Worm (Caenorhabditis elegans) whole organism, L2 larva: Measurements from ENCODE around the gene acer-1.

Source experiments
- C34F6.9 ChIP-seq: fragments of 150-350 bp; optimal IDR thresholded peaks from 2 replicates; lab custom pipeline; 2014; ENCODE audit warnings: missing biosample characterization, missing genetic modification characterization
- F13H6.1 ChIP-seq: sonication (generic microtip); optimal IDR thresholded peaks from 2 replicates; lab custom pipeline; 2016; ENCODE audit warnings: missing genetic modification characterization, missing compliant biosample characterization
- R02D3.7 ChIP-seq: fragments of 150-350 bp; optimal IDR thresholded peaks from 2 replicates; lab custom pipeline; 2014; ENCODE audit warnings: missing biosample characterization, missing genetic modification characterization
- Y55F3AM.14 ChIP-seq: fragments of 200-800 bp; sonication (Bioruptor generic); optimal IDR thresholded peaks from 2 replicates; lab custom pipeline; 2018; ENCODE audit warnings: mild to moderate bottlenecking, missing genetic modification characterization, missing compliant biosample characterization
- ZK546.5 ChIP-seq: sonication (generic microtip); optimal IDR thresholded peaks from 2 replicates; lab custom pipeline; 2017; ENCODE audit warnings: missing biosample characterization, missing genetic modification characterization
- ama-1 ChIP-seq: fragments of 150-350 bp; optimal IDR thresholded peaks from 2 replicates; lab custom pipeline; 2018; ENCODE audit warnings: inconsistent platforms
- blmp-1 ChIP-seq: sonication (generic microtip); optimal IDR thresholded peaks from 2 replicates; lab custom pipeline; 2017; ENCODE audit warnings: missing genetic modification characterization, mild to moderate bottlenecking, missing compliant biosample characterization, antibody characterized with exemption, moderate library complexity; ENCODE audit not compliant: insufficient read depth
- ceh-82 ChIP-seq: fragments of 150-350 bp; optimal IDR thresholded peaks from 2 replicates; lab custom pipeline; 2014; ENCODE audit warnings: missing biosample characterization, missing genetic modification characterization
- crh-2 ChIP-seq: sonication (generic microtip); optimal IDR thresholded peaks from 2 replicates; lab custom pipeline; 2017; ENCODE audit warnings: missing biosample characterization, missing genetic modification characterization
- dmd-4 ChIP-seq: sonication (generic microtip); optimal IDR thresholded peaks from 2 replicates; lab custom pipeline; 2017; ENCODE audit warnings: missing biosample characterization, missing genetic modification characterization
- egl-27 ChIP-seq: sonication (generic microtip); optimal IDR thresholded peaks from 3 replicates; lab custom pipeline; 2017; ENCODE audit warnings: missing biosample characterization, missing genetic modification reagents, missing genetic modification characterization
- elt-3 ChIP-seq: sonication (generic microtip); optimal IDR thresholded peaks from 2 replicates; lab custom pipeline; 2017; ENCODE audit warnings: missing biosample characterization, missing genetic modification characterization
- fos-1 ChIP-seq: fragments of 150-350 bp; optimal IDR thresholded peaks from 2 replicates; lab custom pipeline; 2014; ENCODE audit warnings: missing biosample characterization, missing genetic modification characterization
- gmeb-1 ChIP-seq: fragments of 150-350 bp; optimal IDR thresholded peaks from 2 replicates; lab custom pipeline; 2014; ENCODE audit warnings: missing biosample characterization, missing genetic modification characterization
- lin-13 ChIP-seq: fragments of 150-350 bp; optimal IDR thresholded peaks from 2 replicates; lab custom pipeline; 2014; ENCODE audit warnings: missing biosample characterization, missing genetic modification reagents, missing genetic modification characterization
- lsy-2 ChIP-seq, 2 experiments: fragments of 150-350 bp in 1 of 2; sonication (generic microtip) in 1 of 2; optimal IDR thresholded peaks; 2 replicates each; lab custom pipeline; 2014 to 2017; ENCODE audit warnings: missing biosample characterization in 2 of 2, missing genetic modification characterization in 2 of 2
- mdl-1 ChIP-seq, 2 experiments: fragments of 150-350 bp in 1 of 2; sonication (generic microtip) in 1 of 2; optimal IDR thresholded peaks; 2 replicates each; lab custom pipeline; 2017; ENCODE audit warnings: missing biosample characterization in 2 of 2, missing genetic modification characterization in 2 of 2
- nhr-10 ChIP-seq: sonication (generic microtip); optimal IDR thresholded peaks from 2 replicates; lab custom pipeline; 2017; ENCODE audit warnings: missing biosample characterization, missing genetic modification characterization
- nhr-11 ChIP-seq: fragments of 150-350 bp; optimal IDR thresholded peaks from 2 replicates; lab custom pipeline; 2014; ENCODE audit warnings: missing biosample characterization, missing genetic modification characterization
- nhr-12 ChIP-seq: fragments of 150-350 bp; optimal IDR thresholded peaks from 2 replicates; lab custom pipeline; 2014; ENCODE audit warnings: missing biosample characterization, missing genetic modification characterization
- nhr-129 ChIP-seq: fragments of 150-350 bp; optimal IDR thresholded peaks from 2 replicates; lab custom pipeline; 2014; ENCODE audit warnings: missing biosample characterization, missing genetic modification characterization
- nhr-21 ChIP-seq: fragments of 150-350 bp; optimal IDR thresholded peaks from 2 replicates; lab custom pipeline; 2014; ENCODE audit warnings: missing biosample characterization, missing genetic modification characterization
- nhr-23 ChIP-seq: fragments of 150-350 bp; optimal IDR thresholded peaks from 2 replicates; lab custom pipeline; 2014; ENCODE audit warnings: missing biosample characterization, missing genetic modification reagents, missing genetic modification characterization
- nhr-237 ChIP-seq: fragments of 150-350 bp; optimal IDR thresholded peaks from 2 replicates; lab custom pipeline; 2014; ENCODE audit warnings: missing biosample characterization, missing genetic modification characterization
- nhr-25 ChIP-seq: fragments of 150-350 bp; sonication (generic microtip); optimal IDR thresholded peaks from 3 replicates; lab custom pipeline; 2014; ENCODE audit warnings: missing biosample characterization, missing genetic modification characterization
- nhr-6 ChIP-seq: fragments of 150-350 bp; optimal IDR thresholded peaks from 2 replicates; lab custom pipeline; 2014; ENCODE audit warnings: missing biosample characterization, missing genetic modification characterization
- nhr-77 ChIP-seq: fragments of 150-350 bp; optimal IDR thresholded peaks from 2 replicates; lab custom pipeline; 2014; ENCODE audit warnings: missing biosample characterization, missing genetic modification characterization
- sem-4 ChIP-seq: fragments of 150-350 bp; optimal IDR thresholded peaks from 2 replicates; lab custom pipeline; 2014; ENCODE audit warnings: missing biosample characterization, missing genetic modification reagents, missing genetic modification characterization
- sma-3 ChIP-seq: sonication (generic microtip); optimal IDR thresholded peaks from 2 replicates; lab custom pipeline; 2016; ENCODE audit warnings: missing genetic modification reagents, missing genetic modification characterization, missing compliant biosample characterization
- sma-9 ChIP-seq, 2 experiments: fragments of 150-350 bp in 1 of 2; sonication (generic microtip) in 1 of 2; optimal IDR thresholded peaks; 2 replicates each; lab custom pipeline; 2014 to 2016; ENCODE audit warnings: missing genetic modification characterization in 2 of 2, mild to moderate bottlenecking in 1 of 2, missing biosample characterization in 1 of 2, missing compliant biosample characterization in 1 of 2, missing genetic modification reagents in 1 of 2, moderate library complexity in 1 of 2
- unc-39 ChIP-seq: fragments of 150-350 bp; optimal IDR thresholded peaks from 2 replicates; lab custom pipeline; 2014; ENCODE audit warnings: missing biosample characterization, missing genetic modification characterization
- unc-62 ChIP-seq: fragments of 150-350 bp; optimal IDR thresholded peaks from 2 replicates; lab custom pipeline; 2014; ENCODE audit warnings: missing biosample characterization, missing genetic modification reagents, missing genetic modification characterization
- zag-1 ChIP-seq: fragments of 150-350 bp; optimal IDR thresholded peaks from 2 replicates; lab custom pipeline; 2014; ENCODE audit warnings: missing biosample characterization, missing genetic modification characterization
- ztf-4 ChIP-seq: fragments of 150-350 bp; optimal IDR thresholded peaks from 2 replicates; lab custom pipeline; 2014; ENCODE audit warnings: missing biosample characterization, missing genetic modification characterization

The acer-1 gene

DNA sequence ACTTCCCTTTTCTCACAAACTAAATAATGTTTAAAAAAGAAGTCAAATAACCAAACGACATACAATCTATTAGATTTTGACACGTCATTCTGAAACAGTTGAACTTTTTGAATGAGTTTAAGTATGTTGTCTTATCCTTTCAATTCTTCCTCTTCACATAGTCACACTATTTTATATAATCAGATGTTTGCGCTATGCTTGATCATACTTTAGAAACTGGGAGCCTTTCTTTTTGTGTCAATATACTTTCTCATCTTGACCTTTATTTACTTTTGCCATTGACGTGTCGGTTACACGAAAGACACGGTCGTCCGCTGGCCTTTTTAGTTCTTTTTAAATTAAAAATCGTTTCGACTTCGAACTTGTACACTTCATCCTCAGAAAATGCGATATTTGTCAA lies 38.3 kb downstream of the acer-1 start, which contains the start of gene C04A2.15:
Gene C04A2.15 (plus strand): TSS at position 299 of the 400 bp plus-strand sequence.
- TF ChIP-seq Y55F3AM.14, result no peak
- peak; percentile 42 for TF ChIP-seq F13H6.1 (tag; lab: Kevin White, UChicago)
- TF ChIP-seq, all 48 proteins: peak for 1

ce11 chrII:6849308-6849707 lies 40.9 kb downstream of the acer-1 start:
- peak; percentile 59 to 81 for TF ChIP-seq mdl-1 (tag; optimal IDR thresholded peaks at IDR 0.05; lab: Kevin White, UChicago)
- TF ChIP-seq dmd-4, result no peak
- no peak for TF ChIP-seq nhr-12
- TF ChIP-seq sma-9 (GFP tag; optimal IDR thresholded peaks at IDR 0.05; lab: Kevin White, UChicago), result peak; percentile 97
- no peak for TF ChIP-seq sma-9 (tag; optimal IDR thresholded peaks at IDR 0.05; lab: Kevin White, UChicago)
- peak; percentile 89 for TF ChIP-seq Y55F3AM.14
- peak; percentile 61 for TF ChIP-seq crh-2
- peak; percentile 90 for TF ChIP-seq nhr-25
- no peak for TF ChIP-seq R02D3.7 (tag; lab: Kevin White, UChicago)
- TF ChIP-seq fos-1 (tag; lab: Kevin White, UChicago), result peak; percentile 43
- TF ChIP-seq nhr-11 (tag; lab: Kevin White, UChicago), result no peak
- TF ChIP-seq ztf-4 (tag; lab: Kevin White, UChicago), result peak; percentile 16
- peak in 1 of 2 experiments; percentile 63 for TF ChIP-seq lsy-2 (tag; optimal IDR thresholded peaks at IDR 0.05; lab: Kevin White, UChicago)
- TF ChIP-seq ceh-82 (tag; lab: Kevin White, UChicago), result no peak
- TF ChIP-seq unc-39 (tag; lab: Kevin White, UChicago), result no peak
- TF ChIP-seq sma-3 (GFP tag; lab: Kevin White, UChicago), result peak; percentile 82
- no peak for TF ChIP-seq lin-13 (GFP tag; lab: Kevin White, UChicago)
- TF ChIP-seq blmp-1 (tag; lab: Kevin White, UChicago), result peak; percentile 90
- TF ChIP-seq nhr-6 (tag; lab: Kevin White, UChicago), result peak; percentile 56
- TF ChIP-seq C34F6.9 (tag; lab: Kevin White, UChicago), result peak; percentile 29
- TF ChIP-seq gmeb-1 (tag; lab: Kevin White, UChicago), result peak; percentile 30
- TF ChIP-seq zag-1 (tag; lab: Kevin White, UChicago), result no peak
- peak; percentile 97 for TF ChIP-seq egl-27
- TF ChIP-seq nhr-21 (tag; lab: Kevin White, UChicago), result peak; percentile 91
- peak; percentile 65 for TF ChIP-seq ama-1 (lab: Kevin White, UChicago)
- peak; percentile 87 for TF ChIP-seq nhr-129 (tag; lab: Kevin White, UChicago)

DNA sequence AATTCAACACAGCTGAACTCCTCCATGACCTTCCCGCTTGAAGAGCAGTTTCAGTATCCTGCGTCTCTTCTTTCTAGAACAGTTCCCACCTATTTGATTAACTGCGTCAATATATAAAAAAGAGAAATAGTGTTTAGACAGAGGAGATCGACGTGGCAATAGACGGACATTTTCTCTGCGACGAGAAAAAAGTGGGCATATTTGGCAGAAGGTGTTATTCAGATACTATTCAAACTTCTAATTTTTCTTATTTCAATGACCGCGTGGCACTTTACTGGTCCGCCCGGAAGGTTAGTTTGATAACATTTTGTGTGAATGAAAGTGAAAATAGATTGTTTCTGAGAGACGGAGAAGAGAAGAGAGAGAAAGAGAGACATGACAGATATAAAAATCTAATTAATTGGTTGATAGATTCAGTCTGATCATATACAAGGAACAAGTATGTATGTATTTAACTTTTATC lies 42.3 kb downstream of the acer-1 start, which contains the start of gene tbc-6:
Gene tbc-6 (plus strand): TSS at position 208 of the 463 bp plus-strand sequence.
- TF ChIP-seq nhr-237 (tag; lab: Kevin White, UChicago), result no peak
- TF ChIP-seq unc-62 (GFP tag; lab: Kevin White, UChicago), result peak; percentile 55
- TF ChIP-seq nhr-23 (tag; lab: Kevin White, UChicago), result no peak
- TF ChIP-seq elt-3 (tag; lab: Kevin White, UChicago), result no peak
- TF ChIP-seq sma-9 (GFP tag; optimal IDR thresholded peaks at IDR 0.05; lab: Kevin White, UChicago), result peak; percentile 68
- no peak for TF ChIP-seq sma-9 (tag; optimal IDR thresholded peaks at IDR 0.05; lab: Kevin White, UChicago)
- peak; percentile 28 for TF ChIP-seq ztf-4 (tag; lab: Kevin White, UChicago)
- TF ChIP-seq mdl-1 (tag; optimal IDR thresholded peaks at IDR 0.05; lab: Kevin White, UChicago), result peak in 1 of 2 experiments; percentile 18
- TF ChIP-seq blmp-1 (tag; lab: Kevin White, UChicago), result peak; percentile 98
- peak; percentile 43 for TF ChIP-seq nhr-10 (tag; lab: Kevin White, UChicago)
- peak; percentile 83 for TF ChIP-seq crh-2
- TF ChIP-seq ZK546.5 (tag; lab: Kevin White, UChicago), result no peak
- peak in 1 of 2 experiments; percentile 58 for TF ChIP-seq lsy-2 (tag; optimal IDR thresholded peaks at IDR 0.05; lab: Kevin White, UChicago)
- peak; percentile 53 for TF ChIP-seq nhr-129 (tag; lab: Kevin White, UChicago)
- peak; percentile 79 for TF ChIP-seq nhr-21 (tag; lab: Kevin White, UChicago)
- TF ChIP-seq sma-3 (GFP tag; lab: Kevin White, UChicago), result peak; percentile 83
- peak; percentile 67 for TF ChIP-seq fos-1 (tag; lab: Kevin White, UChicago)
- TF ChIP-seq sem-4 (tag; lab: Kevin White, UChicago), result peak; percentile 60
- TF ChIP-seq dmd-4, result no peak
- no peak for TF ChIP-seq nhr-11 (tag; lab: Kevin White, UChicago)
- peak; percentile 18 for TF ChIP-seq Y55F3AM.14
- peak; percentile 20 for TF ChIP-seq lin-13 (GFP tag; lab: Kevin White, UChicago)
- TF ChIP-seq ama-1 (lab: Kevin White, UChicago), result peak; percentile 47
- peak; percentile 51 for TF ChIP-seq nhr-77 (tag; lab: Kevin White, UChicago)
- peak; percentile 89 for TF ChIP-seq nhr-25
- peak; percentile 82 for TF ChIP-seq egl-27
- TF ChIP-seq C34F6.9 (tag; lab: Kevin White, UChicago), result peak; percentile 35
- TF ChIP-seq, all 48 proteins: peak for 20
